Fruit fly (Drosophila melanogaster) whole organism, embryonic: ENCODE measurements around the gene CSN5.

Experiments used
- ATbp ChIP-seq: fragments of 200-800 bp; sonication (Bioruptor generic); optimal IDR thresholded peaks from 2 replicates; lab custom pipeline; 2017; ENCODE audit warnings: missing biosample characterization, mild to moderate bottlenecking, missing genetic modification characterization, missing genetic modification reagents
- Atf3 ChIP-seq: fragments of 200-800 bp; sonication (Bioruptor generic); optimal IDR thresholded peaks from 3 replicates; lab custom pipeline; 2016; ENCODE audit warnings: missing biosample characterization, missing genetic modification characterization
- B-H1 ChIP-seq: fragments of 200-800 bp; sonication (Bioruptor generic); IDR thresholded peaks from 3 replicates; pipeline ENCODE4 v1.3.6; 2022; ENCODE audit warnings: missing biosample characterization, missing genetic modification characterization
- B-H2 ChIP-seq: fragments of 200-800 bp; sonication (Bioruptor generic); optimal IDR thresholded peaks from 2 replicates; lab custom pipeline; 2018; ENCODE audit warnings: missing biosample characterization, mild to moderate bottlenecking, missing genetic modification characterization
- CG10274 ChIP-seq: fragments of 200-800 bp; sonication (Bioruptor generic); optimal IDR thresholded peaks from 3 replicates; lab custom pipeline; 2017; ENCODE audit warnings: missing biosample characterization, mild to moderate bottlenecking, missing genetic modification characterization
- CG10462 ChIP-seq: fragments of 200-800 bp; sonication (Bioruptor generic); optimal IDR thresholded peaks from 2 replicates; lab custom pipeline; 2016; ENCODE audit warnings: missing biosample characterization, missing genetic modification characterization
- CG11456 ChIP-seq: fragments of 200-800 bp; sonication (Bioruptor generic); IDR thresholded peaks from 3 replicates; pipeline ENCODE4 v1.3.6; 2022; ENCODE audit warnings: missing biosample characterization, missing genetic modification characterization
- CG12155 ChIP-seq: fragments of 200-800 bp; sonication (Bioruptor generic); optimal IDR thresholded peaks from 3 replicates; lab custom pipeline; 2016; ENCODE audit warnings: missing biosample characterization, missing genetic modification characterization
- CG1233 ChIP-seq: fragments of 200-800 bp; sonication (Bioruptor generic); optimal IDR thresholded peaks from 4 replicates; lab custom pipeline; 2018; ENCODE audit warnings: missing biosample characterization, mild to moderate bottlenecking, missing genetic modification characterization
- CG12659 ChIP-seq: fragments of 200-800 bp; sonication (Bioruptor generic); optimal IDR thresholded peaks from 3 replicates; lab custom pipeline; 2017; ENCODE audit warnings: mild to moderate bottlenecking, missing biosample characterization, missing genetic modification reagents, missing genetic modification characterization
- CG12744 ChIP-seq: fragments of 200-800 bp; sonication (Bioruptor generic); optimal IDR thresholded peaks from 2 replicates; lab custom pipeline; 2016; ENCODE audit warnings: missing biosample characterization, missing genetic modification characterization
- CG15073 ChIP-seq: fragments of 200-800 bp; sonication (Bioruptor generic); optimal IDR thresholded peaks from 2 replicates; lab custom pipeline; 2016; ENCODE audit warnings: missing biosample characterization, missing genetic modification characterization
- CG1602 ChIP-seq: fragments of 200-800 bp; sonication (Bioruptor generic); optimal IDR thresholded peaks from 3 replicates; lab custom pipeline; 2016; ENCODE audit warnings: missing biosample characterization, missing genetic modification characterization
- CG17361 ChIP-seq: fragments of 200-800 bp; sonication (Bioruptor generic); IDR thresholded peaks from 3 replicates; pipeline ENCODE4 v1.3.6; 2022; ENCODE audit warnings: missing biosample characterization, missing genetic modification characterization
- CG30431 ChIP-seq: fragments of 200-800 bp; sonication (Bioruptor generic); optimal IDR thresholded peaks from 2 replicates; lab custom pipeline; 2017; ENCODE audit warnings: missing biosample characterization, missing genetic modification characterization
- CG3065 ChIP-seq: fragments of 200-800 bp; sonication (Bioruptor generic); optimal IDR thresholded peaks from 2 replicates; lab custom pipeline; 2016; ENCODE audit warnings: missing biosample characterization, missing genetic modification characterization
- CG3726 ChIP-seq: fragments of 200-800 bp; sonication (Bioruptor generic); IDR thresholded peaks from 3 replicates; pipeline ENCODE4, ENCODE4 v1.3.6; 2022; ENCODE audit warnings: missing biosample characterization, missing genetic modification characterization
- CG3847 ChIP-seq: fragments of 200-800 bp; sonication (Bioruptor generic); IDR thresholded peaks from 2 replicates; pipeline ENCODE4 v1.3.6; 2022; ENCODE audit warnings: missing biosample characterization, missing genetic modification characterization
- CG4328 ChIP-seq: fragments of 200-800 bp; sonication (Bioruptor generic); optimal IDR thresholded peaks from 3 replicates; lab custom pipeline; 2017; ENCODE audit warnings: missing biosample characterization, missing genetic modification reagents, missing genetic modification characterization
- CG4854 ChIP-seq: fragments of 200-800 bp; sonication (Bioruptor generic); optimal IDR thresholded peaks from 2 replicates; lab custom pipeline; 2016; ENCODE audit warnings: missing biosample characterization, missing genetic modification characterization, inconsistent platforms
- CG6654 ChIP-seq: fragments of 200-800 bp; sonication (Bioruptor generic); optimal IDR thresholded peaks from 2 replicates; lab custom pipeline; 2017; ENCODE audit warnings: missing biosample characterization, mild to moderate bottlenecking, missing genetic modification characterization
- CG7556 ChIP-seq: fragments of 200-800 bp; sonication (Bioruptor generic); optimal IDR thresholded peaks from 2 replicates; lab custom pipeline; 2017; ENCODE audit warnings: missing biosample characterization, mild to moderate bottlenecking, missing genetic modification characterization
- CG8765 ChIP-seq: fragments of 200-800 bp; sonication (Bioruptor generic); IDR thresholded peaks from 2 replicates; pipeline ENCODE4 v1.3.6; 2022; ENCODE audit warnings: missing biosample characterization, missing genetic modification characterization
- Chrac-16 ChIP-seq: fragments of 200-800 bp; sonication (Bioruptor generic); optimal IDR thresholded peaks from 3 replicates; lab custom pipeline; 2016; ENCODE audit warnings: missing biosample characterization, missing genetic modification characterization
- D19A ChIP-seq: fragments of 200-800 bp; optimal IDR thresholded peaks from 3 replicates; lab custom pipeline; 2019; ENCODE audit warnings: missing biosample characterization, mild to moderate bottlenecking, missing genetic modification characterization, moderate library complexity
- Fer1 ChIP-seq: fragments of 200-800 bp; sonication (Bioruptor generic); optimal IDR thresholded peaks from 2 replicates; lab custom pipeline; 2017; ENCODE audit warnings: missing biosample characterization, mild to moderate bottlenecking, missing genetic modification characterization
- Fer2 ChIP-seq: fragments of 200-800 bp; sonication (Bioruptor generic); optimal IDR thresholded peaks from 2 replicates; lab custom pipeline; 2018; ENCODE audit warnings: missing biosample characterization, mild to moderate bottlenecking, missing genetic modification characterization, moderate library complexity
- Gsc ChIP-seq: fragments of 200-800 bp; sonication (Bioruptor generic); IDR thresholded peaks from 2 replicates; pipeline ENCODE4 v1.3.6; 2022; ENCODE audit warnings: missing biosample characterization, missing genetic modification characterization
- Gug ChIP-seq: fragments of 200-800 bp; sonication (Bioruptor generic); IDR thresholded peaks from 4 replicates; pipeline ENCODE4 v1.3.6; 2022; ENCODE audit warnings: missing biosample characterization, missing genetic modification characterization
- HHEX ChIP-seq: fragments of 200-800 bp; sonication (Bioruptor generic); optimal IDR thresholded peaks from 3 replicates; lab custom pipeline; 2017; ENCODE audit warnings: missing biosample characterization, mild to moderate bottlenecking, missing genetic modification characterization, missing genetic modification reagents
- HLHmδ ChIP-seq: fragments of 200-800 bp; sonication (Bioruptor generic); optimal IDR thresholded peaks from 2 replicates; lab custom pipeline; 2018; ENCODE audit warnings: missing biosample characterization, mild to moderate bottlenecking, missing genetic modification characterization, moderate library complexity
- Hsf ChIP-seq: fragments of 200-800 bp; sonication (Bioruptor generic); optimal IDR thresholded peaks from 3 replicates; lab custom pipeline; 2016; ENCODE audit warnings: missing biosample characterization, missing genetic modification characterization
- Kr ChIP-seq: fragments of 200-800 bp; sonication (Bioruptor generic); optimal IDR thresholded peaks from 2 replicates; lab custom pipeline; 2017; ENCODE audit warnings: missing biosample characterization, mild to moderate bottlenecking, missing genetic modification characterization
- Neu2 ChIP-seq: fragments of 200-800 bp; sonication (Bioruptor generic); optimal IDR thresholded peaks from 3 replicates; lab custom pipeline; 2016; ENCODE audit warnings: missing biosample characterization, missing genetic modification characterization, borderline replicate concordance
- Nf-YC ChIP-seq: fragments of 200-800 bp; optimal IDR thresholded peaks from 3 replicates; lab custom pipeline; 2019; ENCODE audit warnings: missing biosample characterization, mild to moderate bottlenecking, missing genetic modification characterization, moderate library complexity
- Oli ChIP-seq: fragments of 200-800 bp; sonication (Bioruptor generic); optimal IDR thresholded peaks from 2 replicates; lab custom pipeline; 2018; ENCODE audit warnings: missing biosample characterization, mild to moderate bottlenecking, missing genetic modification characterization, moderate library complexity
- PHDP ChIP-seq: fragments of 200-800 bp; sonication (Bioruptor generic); optimal IDR thresholded peaks from 3 replicates; lab custom pipeline; 2018; ENCODE audit warnings: missing biosample characterization, mild to moderate bottlenecking, missing genetic modification characterization, moderate library complexity
- amos ChIP-seq: fragments of 200-800 bp; sonication (Bioruptor generic); IDR thresholded peaks from 2 replicates; pipeline ENCODE4 v1.3.6; 2022; ENCODE audit warnings: missing biosample characterization, missing genetic modification characterization; ENCODE audit not compliant: partially characterized antibody
- btn ChIP-seq: fragments of 200-800 bp; sonication (Bioruptor generic); optimal IDR thresholded peaks from 2 replicates; lab custom pipeline; 2016; ENCODE audit warnings: missing biosample characterization, missing genetic modification characterization
- chif ChIP-seq, 2 experiments: fragments of 200-800 bp; sonication (Bioruptor generic); optimal IDR thresholded peaks; 3 replicates each; lab custom pipeline; 2016; ENCODE audit warnings: missing biosample characterization in 2 of 2, missing genetic modification characterization in 2 of 2
- chm ChIP-seq: fragments of 200-800 bp; sonication (Bioruptor generic); IDR thresholded peaks from 2 replicates; pipeline ENCODE4 v1.3.6; 2022; ENCODE audit warnings: missing biosample characterization, missing genetic modification characterization
- ewg ChIP-seq: fragments of 200-800 bp; sonication (Bioruptor generic); optimal IDR thresholded peaks from 3 replicates; lab custom pipeline; 2017; ENCODE audit warnings: mild to moderate bottlenecking, missing biosample characterization, missing genetic modification reagents, missing genetic modification characterization
- hbn ChIP-seq: fragments of 200-800 bp; sonication (Bioruptor generic); IDR thresholded peaks from 2 replicates; pipeline ENCODE4 v1.3.6; 2022; ENCODE audit warnings: missing biosample characterization, missing genetic modification characterization; ENCODE audit not compliant: partially characterized antibody
- lov ChIP-seq, 2 experiments: fragments of 200-800 bp in 1 of 2; fragments of >200 bp in 1 of 2; sonication (Bioruptor generic) in 1 of 2; IDR thresholded peaks in 1 of 2; optimal IDR thresholded peaks in 1 of 2; 2 replicates in 1 of 2; 3 replicates in 1 of 2; pipeline versions ENCODE4 v1.3.6 to Lab custom; 2017 to 2022; ENCODE audit warnings: missing biosample characterization in 1 of 2, missing genetic modification characterization in 1 of 2
- mld ChIP-seq: fragments of 200-800 bp; sonication (Bioruptor generic); IDR thresholded peaks from 3 replicates; pipeline ENCODE4 v1.3.6; 2022; ENCODE audit warnings: missing biosample characterization, missing genetic modification characterization; ENCODE audit not compliant: partially characterized antibody
- sens ChIP-seq: fragments of 200-800 bp; sonication (Bioruptor generic); peaks from one replicate; lab custom pipeline; 2016; ENCODE audit warnings: missing biosample characterization, missing genetic modification characterization
- sima ChIP-seq: fragments of 200-800 bp; sonication (Bioruptor generic); optimal IDR thresholded peaks from 2 replicates; lab custom pipeline; 2016; ENCODE audit warnings: missing biosample characterization, missing genetic modification characterization
- sr ChIP-seq: fragments of 200-800 bp; sonication (Bioruptor generic); IDR thresholded peaks from 3 replicates; pipeline ENCODE4 v1.3.6; 2022; ENCODE audit warnings: missing biosample characterization, missing genetic modification characterization
- tll ChIP-seq, 2 experiments: fragments of 200-800 bp in 1 of 2; fragments of >200 bp in 1 of 2; sonication (Bioruptor generic) in 1 of 2; optimal IDR thresholded peaks; 2 replicates each; lab custom pipeline; 2017 to 2019; ENCODE audit warnings: missing biosample characterization in 2 of 2, missing genetic modification characterization in 2 of 2, mild to moderate bottlenecking in 1 of 2, moderate library complexity in 1 of 2
- zfh1 ChIP-seq: fragments of 200-800 bp; sonication (Bioruptor generic); IDR thresholded peaks from 3 replicates; pipeline ENCODE4 v1.3.6; 2022; ENCODE audit warnings: missing biosample characterization, missing genetic modification characterization

The CSN5 gene

dm6 chr3R:16497379-16497778 is 27.5 kb downstream of the CSN5 start (continued):
- TF ChIP-seq lov (optimal IDR thresholded peaks at IDR 0.05; lab: Kevin White, UChicago) (no peak), lov (GFP tag; IDR thresholded peaks at IDR 0.05; lab: Robert Waterston, UW) (peak; percentile 83; the same call in 2 of the 3 replicates), chif (GFP tag; optimal IDR thresholded peaks at IDR 0.05; lab: Kevin White, UChicago) (peak; percentile 50 to 78), btn (GFP tag; lab: Kevin White, UChicago) (peak; percentile 10), sr (peak; percentile 80; the same call in 2 of the 3 replicates), amos (GFP tag; lab: Robert Waterston, UW) (no peak), Fer1 (no peak), sens (GFP tag; lab: Kevin White, UChicago) (peak; percentile 88), CG1233 (GFP tag; lab: Kevin White, UChicago) (peak; percentile 77), chm (GFP tag; lab: Robert Waterston, UW) (peak; percentile 87), CG4854 (GFP tag; lab: Kevin White, UChicago) (peak; percentile 72), Fer2 (tag; lab: Kevin White, UChicago) (peak; percentile 68), PHDP (tag; lab: Kevin White, UChicago) (peak; percentile 91), CG17361 (GFP tag; lab: Robert Waterston, UW) (peak; percentile 86), hbn (GFP tag; lab: Robert Waterston, UW) (no peak), Hsf (peak; percentile 79), CG1602 (GFP tag; lab: Kevin White, UChicago) (peak; percentile 84), CG8765 (peak; percentile 52; the same call in 1 of the 2 replicates), CG12744 (GFP tag; lab: Kevin White, UChicago) (peak; percentile 57), B-H2 (peak; percentile 53), Chrac-16 (GFP tag; lab: Kevin White, UChicago) (peak; percentile 85), CG12659 (peak; percentile 82), ewg (GFP tag; lab: Kevin White, UChicago) (peak; percentile 76), CG15073 (GFP tag; lab: Kevin White, UChicago) (peak; percentile 44), Neu2 (GFP tag; lab: Kevin White, UChicago) (no peak), CG10274 (GFP tag; lab: Kevin White, UChicago) (peak; percentile 4), CG12155 (GFP tag; lab: Kevin White, UChicago) (peak; percentile 64), Oli (tag; lab: Kevin White, UChicago) (peak; percentile 82), zfh1 (GFP tag; lab: Robert Waterston, UW) (peak; percentile 90), CG10462 (GFP tag; lab: Kevin White, UChicago) (peak; percentile 66), HLHmδ (GFP tag; lab: Kevin White, UChicago) (no peak), HHEX (GFP tag; lab: Kevin White, UChicago) (peak; percentile 82), sima (no peak), Nf-YC (tag; lab: Kevin White, UChicago) (peak; percentile 74), CG3726 (peak; percentile 71; the same call in 1 of the 3 replicates), mld (GFP tag; lab: Robert Waterston, UW) (no peak), ATbp (peak; percentile 84), tll (GFP tag; optimal IDR thresholded peaks at IDR 0.05; lab: Kevin White, UChicago) (no peak), CG6654 (GFP tag; lab: Kevin White, UChicago) (peak; percentile 30), CG3065 (GFP tag; lab: Kevin White, UChicago) (peak; percentile 52), Gug (GFP tag; lab: Robert Waterston, UW) (peak; percentile 75; the same call in 3 of the 4 replicates), Kr (GFP tag; lab: Kevin White, UChicago) (no peak), CG4328 (GFP tag; lab: Kevin White, UChicago) (peak; percentile 46), CG7556 (peak; percentile 79), CG11456 (GFP tag; lab: Robert Waterston, UW) (peak; percentile 97), Gsc (GFP tag; lab: Robert Waterston, UW) (peak; percentile 68), B-H1 (GFP tag; lab: Robert Waterston, UW) (peak; percentile 80), CG30431 (GFP tag; lab: Kevin White, UChicago) (peak; percentile 70), CG3847 (GFP tag; lab: Robert Waterston, UW) (peak; percentile 74), D19A (peak; percentile 79), Atf3 (GFP tag; lab: Kevin White, UChicago) (peak; percentile 20)
